Worm (Caenorhabditis elegans): ENCODE results near the gene Y38E10A.1.

Y38E10A.1 gene

DNA sequence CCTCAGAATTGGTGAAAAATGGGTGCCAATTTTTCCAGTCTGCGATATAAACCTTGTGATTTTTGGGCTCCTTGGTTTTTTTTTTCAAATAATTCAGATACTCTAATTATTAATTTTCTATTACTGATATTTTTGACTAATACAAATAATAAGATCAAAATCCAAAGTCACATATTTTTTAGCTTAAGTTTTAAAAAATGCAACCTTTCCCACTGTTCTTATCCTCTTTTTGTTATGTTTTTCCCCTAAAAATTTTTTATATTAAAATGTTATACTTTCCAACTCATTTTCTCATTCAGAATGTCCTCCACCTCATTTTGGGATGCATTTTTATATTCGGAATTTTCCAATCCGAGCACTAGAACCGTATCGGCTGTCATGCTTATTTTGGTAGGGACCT is 39.5 kb downstream of the Y38E10A.1 start, which contains the start of gene srx-120:
srx-120 (plus strand) TSS at position 301 of the 400 bp plus-strand sequence.
- TF ChIP-seq unc-62 (GFP tag; optimal IDR thresholded peaks at IDR 0.05) (no peak), M03D4.4 (tag; optimal IDR thresholded peaks at IDR 0.05) (no peak), nhr-237 (tag; optimal IDR thresholded peaks at IDR 0.05) (no peak), nhr-28 (tag; optimal IDR thresholded peaks at IDR 0.05) (no peak)

DNA sequence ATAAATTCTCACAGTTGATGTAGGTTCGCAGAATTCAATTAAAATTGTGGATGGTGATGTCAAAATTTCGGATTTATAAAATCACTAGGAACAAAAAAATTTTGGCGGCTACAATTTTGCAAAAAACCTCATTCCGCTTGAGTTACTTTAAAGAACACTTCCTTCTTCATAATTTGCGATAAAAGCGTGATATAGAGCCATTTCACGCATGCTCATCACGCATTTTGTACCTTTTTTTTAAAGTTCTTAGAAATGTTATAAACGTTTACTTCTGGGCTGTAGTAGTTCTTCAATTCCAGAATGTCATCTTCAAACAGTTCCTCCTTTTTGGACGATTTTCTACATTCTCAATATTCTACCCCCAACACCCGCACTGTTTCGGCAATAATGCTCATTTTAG is 42.5 kb downstream of the Y38E10A.1 start, which contains the start of gene srx-119:
srx-119 (plus strand) TSS at position 301 of the 400 bp plus-strand sequence.
- TF ChIP-seq zip-8 (tag; optimal IDR thresholded peaks at IDR 0.05) (no peak), nhr-237 (tag; optimal IDR thresholded peaks at IDR 0.05) (no peak), nhr-12 (tag; optimal IDR thresholded peaks at IDR 0.05) (no peak), sem-2 (GFP tag; optimal IDR thresholded peaks at IDR 0.05) (no peak), mab-5 (tag; optimal IDR thresholded peaks at IDR 0.05) (no peak), lin-32 (GFP tag; optimal IDR thresholded peaks at IDR 0.05) (no peak), hlh-1 (tag; optimal IDR thresholded peaks at IDR 0.05) (no peak), ces-1 (GFP tag; optimal IDR thresholded peaks at IDR 0.05) (no peak), unc-39 (tag; optimal IDR thresholded peaks at IDR 0.05) (no peak), lin-13 (tag; optimal IDR thresholded peaks at IDR 0.05) (no peak), drap-1 (GFP tag; optimal IDR thresholded peaks at IDR 0.05) (no peak), snpc-4 (tag; optimal IDR thresholded peaks at IDR 0.05) (no peak), flh-1 (GFP tag; optimal IDR thresholded peaks at IDR 0.05) (no peak), tbx-8 (GFP tag; optimal IDR thresholded peaks at IDR 0.05) (no peak), unc-62 (GFP tag; optimal IDR thresholded peaks at IDR 0.05) (no peak), mep-1 (tag; optimal IDR thresholded peaks at IDR 0.05) (no peak)

DNA sequence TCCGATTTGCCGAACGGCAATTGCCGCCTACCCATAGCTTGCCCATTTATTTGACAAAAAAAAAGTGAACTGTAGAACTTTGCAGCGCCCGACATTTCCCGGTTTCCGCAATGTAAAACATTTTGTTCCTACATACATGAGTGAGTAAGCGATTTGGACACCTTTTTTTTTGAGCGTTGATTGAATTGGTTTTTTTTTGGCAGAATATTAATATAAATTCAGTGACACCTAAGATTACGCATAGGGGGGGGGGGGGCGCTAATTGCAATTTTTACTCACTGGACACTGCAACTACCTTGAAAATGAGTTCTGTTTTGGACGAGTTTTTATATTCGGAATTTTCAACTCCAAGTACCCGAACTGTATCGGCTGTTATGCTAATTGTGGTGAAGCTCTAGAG is 44.9 kb downstream of the Y38E10A.1 start, which contains the start of gene srx-118:
srx-118 (plus strand) TSS at position 301 of the 400 bp plus-strand sequence.
- no peak for TF ChIP-seq ceh-39 (tag; optimal IDR thresholded peaks at IDR 0.05)
- TF ChIP-seq ztf-11 (tag; optimal IDR thresholded peaks at IDR 0.05), result no peak
- TF ChIP-seq nhr-2 (tag; optimal IDR thresholded peaks at IDR 0.05), result no peak
- no peak for TF ChIP-seq lin-13 (tag; optimal IDR thresholded peaks at IDR 0.05)
- TF ChIP-seq nhr-76 (tag; optimal IDR thresholded peaks at IDR 0.05), result no peak
- TF ChIP-seq lin-32 (GFP tag; optimal IDR thresholded peaks at IDR 0.05), result no peak
- no peak for TF ChIP-seq bed-3 (GFP tag; optimal IDR thresholded peaks at IDR 0.05)

Measured in whole organism, mixed stage, embryonic.